Worm (Caenorhabditis elegans): ENCODE data around the gene wah-1.

ce11 chrIII:11951111-11951510 lies 38.9 kb upstream of the wah-1 start:
- no peak for TF ChIP-seq W03F9.2 (tag; optimal IDR thresholded peaks at IDR 0.05)
- TF ChIP-seq dao-5 (tag; optimal IDR thresholded peaks at IDR 0.05): no peak
- no peak for TF ChIP-seq him-1 (tag; optimal IDR thresholded peaks at IDR 0.05)
